Worm (Caenorhabditis elegans): ENCODE results near the gene idpp-7.

- no peak for TF ChIP-seq ces-1 (GFP tag; optimal IDR thresholded peaks at IDR 0.05)
- TF ChIP-seq lsy-2 (tag; optimal IDR thresholded peaks at IDR 0.05), result no peak
- no peak for TF ChIP-seq nhr-12 (tag; optimal IDR thresholded peaks at IDR 0.05)
- no peak for TF ChIP-seq drap-1 (GFP tag; optimal IDR thresholded peaks at IDR 0.05)
- no peak for TF ChIP-seq pha-4 (tag; optimal IDR thresholded peaks at IDR 0.05)
- no peak for TF ChIP-seq nhr-28 (tag; optimal IDR thresholded peaks at IDR 0.05)
These were observed 34.4 kb downstream of the idpp-7 start for ce11 chrIV:12754170-12754569.
